Fruit fly (Drosophila melanogaster) whole organism, embryonic: Measurements from ENCODE around the gene CG13721.

ENCODE experiments used
- Adf1 ChIP-seq: fragments of 200-800 bp; sonication (Bioruptor generic); IDR thresholded peaks from 2 replicates; pipeline ENCODE4 v1.3.6; 2022; ENCODE audit warnings: missing biosample characterization, missing genetic modification characterization
- Awh ChIP-seq: fragments of 200-800 bp; sonication (Bioruptor generic); IDR thresholded peaks from 2 replicates; pipeline ENCODE4, ENCODE4 v1.3.6; 2022; ENCODE audit warnings: missing biosample characterization, missing genetic modification characterization
- B-H2 ChIP-seq: fragments of 200-800 bp; sonication (Bioruptor generic); optimal IDR thresholded peaks from 2 replicates; lab custom pipeline; 2018; ENCODE audit warnings: missing biosample characterization, mild to moderate bottlenecking, missing genetic modification characterization
- Bgb ChIP-seq: fragments of 200-800 bp; sonication (Bioruptor generic); IDR thresholded peaks from 2 replicates; pipeline ENCODE4 v1.3.6; 2022; ENCODE audit warnings: missing biosample characterization, missing genetic modification characterization; ENCODE audit not compliant: partially characterized antibody
- CG10267 ChIP-seq: fragments of 200-800 bp; sonication (Bioruptor generic); optimal IDR thresholded peaks from 2 replicates; lab custom pipeline; 2018; ENCODE audit warnings: missing biosample characterization, mild to moderate bottlenecking, missing genetic modification characterization, moderate library complexity
- CG11456 ChIP-seq: fragments of 200-800 bp; sonication (Bioruptor generic); IDR thresholded peaks from 3 replicates; pipeline ENCODE4 v1.3.6; 2022; ENCODE audit warnings: missing biosample characterization, missing genetic modification characterization
- CG12769 ChIP-seq: fragments of 200-800 bp; sonication (Bioruptor generic); optimal IDR thresholded peaks from 2 replicates; lab custom pipeline; 2019; ENCODE audit warnings: missing biosample characterization, mild to moderate bottlenecking, missing genetic modification characterization, moderate library complexity
- CG13624 ChIP-seq: fragments of 200-800 bp; sonication (Bioruptor generic); optimal IDR thresholded peaks from 2 replicates; lab custom pipeline; 2016; ENCODE audit warnings: missing biosample characterization, missing genetic modification characterization
- CG13775 ChIP-seq: fragments of 200-800 bp; sonication (Bioruptor generic); optimal IDR thresholded peaks from 3 replicates; lab custom pipeline; 2017; ENCODE audit warnings: missing biosample characterization, mild to moderate bottlenecking, missing genetic modification characterization
- CG15073 ChIP-seq: fragments of 200-800 bp; sonication (Bioruptor generic); optimal IDR thresholded peaks from 2 replicates; lab custom pipeline; 2016; ENCODE audit warnings: missing biosample characterization, missing genetic modification characterization
- CG15601 ChIP-seq: fragments of 200-800 bp; sonication (Bioruptor generic); optimal IDR thresholded peaks from 3 replicates; lab custom pipeline; 2019; ENCODE audit warnings: missing biosample characterization, mild to moderate bottlenecking, missing genetic modification characterization, moderate library complexity
- CG16813 ChIP-seq: fragments of 200-800 bp; sonication (Bioruptor generic); IDR thresholded peaks from 3 replicates; pipeline ENCODE4 v1.3.6; 2022; ENCODE audit warnings: missing biosample characterization, missing genetic modification characterization; ENCODE audit not compliant: partially characterized antibody
- CG17612 ChIP-seq: fragments of 200-800 bp; sonication (Bioruptor generic); IDR thresholded peaks from 2 replicates; pipeline ENCODE4 v1.3.6; 2022; ENCODE audit warnings: missing biosample characterization, missing genetic modification characterization
- CG17802 ChIP-seq: fragments of 200-800 bp; sonication (Bioruptor generic); optimal IDR thresholded peaks from 2 replicates; lab custom pipeline; 2018; ENCODE audit warnings: missing biosample characterization, mild to moderate bottlenecking, missing genetic modification characterization, moderate library complexity
- CG17829 ChIP-seq: fragments of 200-800 bp; optimal IDR thresholded peaks from 2 replicates; lab custom pipeline; 2019; ENCODE audit warnings: missing biosample characterization, mild to moderate bottlenecking, missing genetic modification characterization, moderate library complexity
- CG2120 ChIP-seq: fragments of 200-800 bp; sonication (Bioruptor generic); optimal IDR thresholded peaks from 3 replicates; lab custom pipeline; 2016; ENCODE audit warnings: missing biosample characterization, missing genetic modification characterization
- CG33213 ChIP-seq: fragments of 200-800 bp; sonication (Bioruptor generic); optimal IDR thresholded peaks from 3 replicates; lab custom pipeline; 2016; ENCODE audit warnings: missing biosample characterization, missing genetic modification characterization
- CG6175 ChIP-seq: fragments of 200-800 bp; sonication (Bioruptor generic); IDR thresholded peaks from 3 replicates; pipeline ENCODE4 v1.3.6; 2022; ENCODE audit warnings: missing biosample characterization, missing genetic modification characterization
- CG6689 ChIP-seq: fragments of 200-800 bp; sonication (Bioruptor generic); IDR thresholded peaks from 2 replicates; pipeline ENCODE4 v1.3.6; 2022; ENCODE audit warnings: missing biosample characterization, missing genetic modification characterization
- CG7839 ChIP-seq: fragments of 200-800 bp; sonication (Bioruptor generic); optimal IDR thresholded peaks from 3 replicates; lab custom pipeline; 2018; ENCODE audit warnings: missing biosample characterization, mild to moderate bottlenecking, missing genetic modification characterization, moderate library complexity
- CG7928 ChIP-seq: fragments of 200-800 bp; sonication (Bioruptor generic); optimal IDR thresholded peaks from 2 replicates; lab custom pipeline; 2017; ENCODE audit warnings: missing biosample characterization, mild to moderate bottlenecking, missing genetic modification characterization
- CG8290 ChIP-seq, 3 experiments: fragments of 200-800 bp; sonication (Bioruptor generic); optimal IDR thresholded peaks; 2 replicates each; lab custom pipeline; 2016 to 2019; ENCODE audit warnings: missing biosample characterization in 3 of 3, missing genetic modification characterization in 3 of 3, mild to moderate bottlenecking in 2 of 3, moderate library complexity in 1 of 3
- CG9437 ChIP-seq: fragments of 200-800 bp; sonication (Bioruptor generic); optimal IDR thresholded peaks from 2 replicates; lab custom pipeline; 2018; ENCODE audit warnings: missing biosample characterization, mild to moderate bottlenecking, missing genetic modification characterization
- CG9932 ChIP-seq: fragments of 200-800 bp; sonication (Bioruptor generic); IDR thresholded peaks from 2 replicates; pipeline ENCODE4 v1.3.6; 2022; ENCODE audit warnings: missing biosample characterization, missing genetic modification characterization
- D ChIP-seq, 2 experiments: fragments of 200-800 bp in 1 of 2; fragments of >200 bp in 1 of 2; sonication (Bioruptor generic) in 1 of 2; optimal IDR thresholded peaks; 2 replicates in 1 of 2; 3 replicates in 1 of 2; lab custom pipeline; 2017; ENCODE audit warnings: mild to moderate bottlenecking in 1 of 2, missing biosample characterization in 1 of 2, missing genetic modification characterization in 1 of 2, missing genetic modification reagents in 1 of 2
- E2f1 ChIP-seq: fragments of 200-800 bp; sonication (Bioruptor generic); IDR thresholded peaks from 2 replicates; pipeline ENCODE4 v1.3.6; 2022; ENCODE audit warnings: missing biosample characterization, missing genetic modification characterization
- Hey ChIP-seq: fragments of 200-800 bp; sonication (Bioruptor generic); optimal IDR thresholded peaks from 3 replicates; lab custom pipeline; 2018; ENCODE audit warnings: missing biosample characterization, mild to moderate bottlenecking, missing genetic modification characterization
- Hr39 ChIP-seq: fragments of >200 bp; optimal IDR thresholded peaks from 2 replicates; lab custom pipeline; 2017
- Hr78 ChIP-seq, 2 experiments: fragments of 200-800 bp in 1 of 2; fragments of >200 bp in 1 of 2; sonication (Bioruptor generic) in 1 of 2; optimal IDR thresholded peaks; 2 replicates each; lab custom pipeline; 2017 to 2019; ENCODE audit warnings: missing biosample characterization in 2 of 2, missing genetic modification characterization in 2 of 2, mild to moderate bottlenecking in 1 of 2, moderate library complexity in 1 of 2
- Meics ChIP-seq: fragments of 200-800 bp; sonication (Bioruptor generic); optimal IDR thresholded peaks from 2 replicates; lab custom pipeline; 2017; ENCODE audit warnings: missing biosample characterization, mild to moderate bottlenecking, missing genetic modification characterization
- Mrtf ChIP-seq: fragments of 200-800 bp; sonication (Bioruptor generic); IDR thresholded peaks from 3 replicates; pipeline ENCODE4 v1.3.6; 2022; ENCODE audit warnings: missing biosample characterization, missing genetic modification characterization
- NC2α ChIP-seq: fragments of 200-800 bp; sonication (Bioruptor generic); optimal IDR thresholded peaks from 2 replicates; lab custom pipeline; 2016; ENCODE audit warnings: missing biosample characterization, missing genetic modification characterization
- Nf-YA ChIP-seq: fragments of 200-800 bp; sonication (Bioruptor generic); IDR thresholded peaks from 2 replicates; pipeline ENCODE4 v1.3.6; 2022; ENCODE audit warnings: missing biosample characterization, missing genetic modification characterization
- Vsx1 ChIP-seq: fragments of 200-800 bp; sonication (Bioruptor generic); optimal IDR thresholded peaks from 2 replicates; lab custom pipeline; 2017; ENCODE audit warnings: missing biosample characterization, mild to moderate bottlenecking, missing genetic modification characterization, missing genetic modification reagents
- abd-A ChIP-seq: fragments of 200-800 bp; sonication (Bioruptor generic); optimal IDR thresholded peaks from 3 replicates; lab custom pipeline; 2019; ENCODE audit warnings: missing biosample characterization, mild to moderate bottlenecking, missing genetic modification characterization, moderate library complexity
- al ChIP-seq: fragments of 200-800 bp; sonication (Bioruptor generic); IDR thresholded peaks from 2 replicates; pipeline ENCODE4 v1.3.6; 2022; ENCODE audit warnings: missing biosample characterization, missing genetic modification characterization
- bbx ChIP-seq: fragments of 200-800 bp; sonication (Bioruptor generic); IDR thresholded peaks from 2 replicates; pipeline ENCODE4 v1.3.6; 2022; ENCODE audit warnings: missing biosample characterization, missing genetic modification characterization; ENCODE audit not compliant: partially characterized antibody
- cato ChIP-seq: fragments of 200-800 bp; sonication (Bioruptor generic); optimal IDR thresholded peaks from 2 replicates; lab custom pipeline; 2016; ENCODE audit warnings: missing biosample characterization, missing genetic modification characterization, borderline replicate concordance
- crol ChIP-seq: fragments of 200-800 bp; sonication (Bioruptor generic); IDR thresholded peaks from 2 replicates; pipeline ENCODE4 v1.3.6; 2022; ENCODE audit warnings: missing biosample characterization, missing genetic modification characterization
- disco-r ChIP-seq: fragments of 200-800 bp; sonication (Bioruptor generic); optimal IDR thresholded peaks from 2 replicates; lab custom pipeline; 2016; ENCODE audit warnings: missing biosample characterization, missing genetic modification characterization
- eyg ChIP-seq: fragments of 200-800 bp; sonication (Bioruptor generic); optimal IDR thresholded peaks from 3 replicates; lab custom pipeline; 2016; ENCODE audit warnings: missing biosample characterization, missing genetic modification characterization
- gfzf ChIP-seq: fragments of 200-800 bp; sonication (Bioruptor generic); optimal IDR thresholded peaks from 2 replicates; lab custom pipeline; 2016; ENCODE audit warnings: missing biosample characterization, mild to moderate bottlenecking, missing genetic modification characterization, moderate library complexity
- maf-S ChIP-seq: fragments of 200-800 bp; sonication (Bioruptor generic); optimal IDR thresholded peaks from 2 replicates; lab custom pipeline; 2016; ENCODE audit warnings: missing biosample characterization, missing genetic modification characterization
- pros ChIP-seq: fragments of 200-800 bp; sonication (Bioruptor generic); optimal IDR thresholded peaks from 3 replicates; lab custom pipeline; 2019; ENCODE audit warnings: missing biosample characterization, mild to moderate bottlenecking, missing genetic modification characterization, moderate library complexity
- sd ChIP-seq: fragments of 200-800 bp; sonication (Bioruptor generic); optimal IDR thresholded peaks from 3 replicates; lab custom pipeline; 2018; ENCODE audit warnings: missing biosample characterization, mild to moderate bottlenecking, missing genetic modification characterization, moderate library complexity
- sens ChIP-seq: fragments of 200-800 bp; sonication (Bioruptor generic); peaks from one replicate; lab custom pipeline; 2016; ENCODE audit warnings: missing biosample characterization, missing genetic modification characterization
- sr ChIP-seq: fragments of 200-800 bp; sonication (Bioruptor generic); IDR thresholded peaks from 3 replicates; pipeline ENCODE4 v1.3.6; 2022; ENCODE audit warnings: missing biosample characterization, missing genetic modification characterization
- tap ChIP-seq: fragments of 200-800 bp; optimal IDR thresholded peaks from 3 replicates; lab custom pipeline; 2019; ENCODE audit warnings: missing biosample characterization, mild to moderate bottlenecking, missing genetic modification characterization, moderate library complexity
- ttk ChIP-seq: fragments of 200-800 bp; sonication (Bioruptor generic); IDR thresholded peaks from 2 replicates; pipeline ENCODE4 v2.1.2; 2022; ENCODE audit warnings: missing biosample characterization, missing genetic modification characterization

Gene CG13721

DNA sequence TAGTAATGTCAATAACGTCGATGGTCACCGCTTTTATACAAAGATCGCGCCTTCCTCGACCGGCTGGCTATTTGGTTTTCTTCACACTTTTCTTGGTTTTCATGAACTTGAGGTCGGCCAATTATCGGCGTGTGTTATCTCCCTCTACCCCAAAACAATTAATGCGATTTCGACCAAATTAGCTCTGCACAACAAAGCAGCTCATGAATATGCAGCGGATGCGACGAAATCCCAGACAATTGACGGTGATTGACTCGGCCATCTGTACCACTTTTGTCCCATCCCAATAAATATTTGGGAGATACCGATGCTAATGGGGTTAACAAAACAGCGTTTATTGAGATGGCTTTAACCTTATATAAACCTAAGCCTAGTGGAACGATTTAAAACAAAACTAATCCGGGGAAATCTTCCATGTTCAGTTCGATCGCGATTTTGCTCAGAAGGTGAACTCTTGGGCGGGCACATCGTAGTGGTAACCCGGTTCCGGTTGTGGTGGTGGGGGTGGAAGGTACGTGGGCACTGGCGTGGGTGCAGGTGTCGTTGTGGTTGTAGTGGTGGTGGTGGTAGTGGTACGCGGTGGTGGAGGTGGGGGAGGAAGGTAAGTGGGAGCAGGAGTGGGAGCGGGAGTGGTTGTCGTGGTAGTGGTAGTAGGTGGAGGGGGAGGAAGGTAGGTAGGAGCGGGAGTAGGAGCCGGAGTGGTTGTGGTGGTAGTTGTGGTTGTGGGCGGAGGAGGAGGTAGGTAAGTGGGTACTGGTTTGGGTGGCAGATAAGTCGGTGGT lies 37.1 kb downstream of the CG13721 start, which contains the start of gene CG15022:
CG15022 (minus strand) TSS at position 11 of the 782 bp plus-strand sequence.
- TF ChIP-seq Hey (tag; lab: Kevin White, UChicago) (no peak), Meics (GFP tag; lab: Kevin White, UChicago) (no peak), sd (peak; percentile 38), CG13624 (GFP tag; lab: Kevin White, UChicago) (no peak), CG16813 (no peak), Bgb (GFP tag; lab: Robert Waterston, UW) (no peak), disco-r (GFP tag; lab: Kevin White, UChicago) (no peak), NC2α (GFP tag; lab: Kevin White, UChicago) (no peak), maf-S (GFP tag; lab: Kevin White, UChicago) (no peak), CG17802 (tag; lab: Kevin White, UChicago) (no peak), B-H2 (GFP tag; lab: Kevin White, UChicago) (no peak), cato (no peak), CG17612 (GFP tag; lab: Robert Waterston, UW) (0 out of 2 replicates have a peak, but pooled peaks have one; percentile 11), Nf-YA (GFP tag; lab: Robert Waterston, UW) (no peak), Mrtf (GFP tag; lab: Robert Waterston, UW) (no peak), Hr78 (GFP tag; optimal IDR thresholded peaks at IDR 0.05; lab: Kevin White, UChicago) (peak in 1 of 2 experiments; percentile 34), gfzf (GFP tag; lab: Kevin White, UChicago) (no peak), CG8290 (GFP tag; optimal IDR thresholded peaks at IDR 0.05; lab: Kevin White, UChicago) (no peak), CG8290 (tag; optimal IDR thresholded peaks at IDR 0.05; lab: Kevin White, UChicago) (no peak), CG10267 (tag; lab: Kevin White, UChicago) (no peak), bbx (GFP tag; lab: Robert Waterston, UW) (no peak), CG9932 (GFP tag; lab: Robert Waterston, UW) (no peak), CG6175 (GFP tag; lab: Robert Waterston, UW) (no peak), tap (tag; lab: Kevin White, UChicago) (no peak), Awh (peak; percentile 87), ttk (GFP tag; lab: Robert Waterston, UW) (no peak), eyg (GFP tag; lab: Kevin White, UChicago) (no peak), Hr39 (lab: Kevin White, UChicago) (peak; percentile 66), CG7928 (GFP tag; lab: Kevin White, UChicago) (no peak), CG11456 (GFP tag; lab: Robert Waterston, UW) (0 out of 3 replicates have a peak, but pooled peaks have one; percentile 12), Vsx1 (peak; percentile 38), CG7839 (tag; lab: Kevin White, UChicago) (no peak), Adf1 (GFP tag; lab: Robert Waterston, UW) (no peak), CG15073 (GFP tag; lab: Kevin White, UChicago) (no peak), CG15601 (tag; lab: Kevin White, UChicago) (no peak), CG6689 (no peak), CG12769 (tag; lab: Kevin White, UChicago) (peak; percentile 65), pros (GFP tag; lab: Kevin White, UChicago) (peak; percentile 55), sens (GFP tag; lab: Kevin White, UChicago) (no peak), CG9437 (no peak), crol (GFP tag; lab: Robert Waterston, UW) (peak; percentile 49; the same call in 1 of the 2 replicates), abd-A (tag; lab: Kevin White, UChicago) (peak; percentile 21), CG33213 (GFP tag; lab: Kevin White, UChicago) (no peak), sr (GFP tag; lab: Robert Waterston, UW) (peak; percentile 58; the same call in 1 of the 3 replicates), E2f1 (GFP tag; lab: Robert Waterston, UW) (no peak), CG13775 (no peak), CG2120 (GFP tag; lab: Kevin White, UChicago) (no peak), D (optimal IDR thresholded peaks at IDR 0.05; lab: Kevin White, UChicago) (no peak), D (GFP tag; optimal IDR thresholded peaks at IDR 0.05; lab: Kevin White, UChicago) (no peak), al (GFP tag; lab: Robert Waterston, UW) (no peak), CG17829 (tag; lab: Kevin White, UChicago) (no peak)
